Fruit fly (Drosophila melanogaster) whole organism, embryonic: ENCODE data around the gene smid.

ENCODE experiments used
- ATbp ChIP-seq: fragments of 200-800 bp; sonication (Bioruptor generic); optimal IDR thresholded peaks from 2 replicates; lab custom pipeline; 2017; ENCODE audit warnings: missing biosample characterization, mild to moderate bottlenecking, missing genetic modification characterization, missing genetic modification reagents
- CG10565 ChIP-seq: fragments of 200-800 bp; sonication (Bioruptor generic); optimal IDR thresholded peaks from 3 replicates; lab custom pipeline; 2016; ENCODE audit warnings: missing biosample characterization, mild to moderate bottlenecking, missing genetic modification characterization
- CG10979 ChIP-seq: fragments of 200-800 bp; sonication (Bioruptor generic); optimal IDR thresholded peaks from 2 replicates; lab custom pipeline; 2018; ENCODE audit warnings: missing biosample characterization, mild to moderate bottlenecking, missing genetic modification characterization, moderate library complexity
- CG11093 ChIP-seq: fragments of 200-800 bp; sonication (Bioruptor generic); IDR thresholded peaks from 3 replicates; pipeline ENCODE4 v1.3.6; 2022; ENCODE audit warnings: missing biosample characterization, missing genetic modification characterization
- CG12236 ChIP-seq: fragments of 200-800 bp; sonication (Bioruptor generic); optimal IDR thresholded peaks from 2 replicates; lab custom pipeline; 2016; ENCODE audit warnings: missing biosample characterization, missing genetic modification characterization
- CG12391 ChIP-seq: fragments of 200-800 bp; sonication (Bioruptor generic); optimal IDR thresholded peaks from 3 replicates; lab custom pipeline; 2018; ENCODE audit warnings: missing biosample characterization, mild to moderate bottlenecking, missing genetic modification characterization, moderate library complexity
- CG13123 ChIP-seq: fragments of 200-800 bp; sonication (Bioruptor generic); optimal IDR thresholded peaks from 2 replicates; lab custom pipeline; 2016; ENCODE audit warnings: missing biosample characterization, missing genetic modification characterization
- CG13287 ChIP-seq: fragments of 200-800 bp; sonication (Bioruptor generic); IDR thresholded peaks from 2 replicates; pipeline ENCODE4 v1.3.6; 2022; ENCODE audit warnings: missing biosample characterization, missing genetic modification characterization; ENCODE audit not compliant: partially characterized antibody
- CG13296 ChIP-seq: fragments of 200-800 bp; sonication (Bioruptor generic); optimal IDR thresholded peaks from 3 replicates; lab custom pipeline; 2018; ENCODE audit warnings: missing biosample characterization, mild to moderate bottlenecking, missing genetic modification characterization
- CG17385 ChIP-seq: fragments of 200-800 bp; sonication (Bioruptor generic); optimal IDR thresholded peaks from 3 replicates; lab custom pipeline; 2018; ENCODE audit warnings: missing biosample characterization, mild to moderate bottlenecking, missing genetic modification characterization
- CG18599 ChIP-seq: fragments of 200-800 bp; sonication (Bioruptor generic); optimal IDR thresholded peaks from 3 replicates; lab custom pipeline; 2017; ENCODE audit warnings: missing biosample characterization, missing genetic modification characterization, mild to moderate bottlenecking, moderate library complexity, missing genetic modification reagents
- CG31388 ChIP-seq: fragments of 200-800 bp; sonication (Bioruptor generic); optimal IDR thresholded peaks from 2 replicates; lab custom pipeline; 2016; ENCODE audit warnings: missing biosample characterization, missing genetic modification characterization
- CG33557 ChIP-seq: fragments of 200-800 bp; sonication (Bioruptor generic); optimal IDR thresholded peaks from 2 replicates; lab custom pipeline; 2019; ENCODE audit warnings: missing biosample characterization, mild to moderate bottlenecking, missing genetic modification characterization, moderate library complexity
- CG4404 ChIP-seq: fragments of 200-800 bp; sonication (Bioruptor generic); IDR thresholded peaks from 2 replicates; pipeline ENCODE4 v1.3.6; 2022; ENCODE audit warnings: missing biosample characterization, missing genetic modification characterization
- CG4617 ChIP-seq: fragments of 200-800 bp; sonication (Bioruptor generic); optimal IDR thresholded peaks from 3 replicates; lab custom pipeline; 2016; ENCODE audit warnings: missing biosample characterization, missing genetic modification characterization, borderline replicate concordance
- CG7963 ChIP-seq: fragments of 200-800 bp; sonication (Bioruptor generic); IDR thresholded peaks from 3 replicates; pipeline ENCODE4 v1.3.6; 2022; ENCODE audit warnings: missing biosample characterization, missing genetic modification characterization; ENCODE audit not compliant: partially characterized antibody
- CG9437 ChIP-seq: fragments of 200-800 bp; sonication (Bioruptor generic); optimal IDR thresholded peaks from 2 replicates; lab custom pipeline; 2018; ENCODE audit warnings: missing biosample characterization, mild to moderate bottlenecking, missing genetic modification characterization
- D ChIP-seq, 2 experiments: fragments of 200-800 bp in 1 of 2; fragments of >200 bp in 1 of 2; sonication (Bioruptor generic) in 1 of 2; optimal IDR thresholded peaks; 2 replicates in 1 of 2; 3 replicates in 1 of 2; lab custom pipeline; 2017; ENCODE audit warnings: mild to moderate bottlenecking in 1 of 2, missing biosample characterization in 1 of 2, missing genetic modification characterization in 1 of 2, missing genetic modification reagents in 1 of 2
- Dip2 ChIP-seq: fragments of 200-800 bp; sonication (Bioruptor generic); IDR thresholded peaks from 2 replicates; pipeline ENCODE4 v1.3.6; 2022; ENCODE audit warnings: missing biosample characterization, missing genetic modification characterization
- E2f1 ChIP-seq: fragments of 200-800 bp; sonication (Bioruptor generic); IDR thresholded peaks from 2 replicates; pipeline ENCODE4 v1.3.6; 2022; ENCODE audit warnings: missing biosample characterization, missing genetic modification characterization
- Eip74EF ChIP-seq, 2 experiments: fragments of 200-800 bp in 1 of 2; fragments of >200 bp in 1 of 2; sonication (Bioruptor generic) in 1 of 2; optimal IDR thresholded peaks; 2 replicates each; lab custom pipeline; 2017 to 2019; ENCODE audit warnings: missing biosample characterization in 2 of 2, missing genetic modification characterization in 2 of 2, mild to moderate bottlenecking in 1 of 2, moderate library complexity in 1 of 2
- Hr39 ChIP-seq: fragments of >200 bp; optimal IDR thresholded peaks from 2 replicates; lab custom pipeline; 2017
- Nf-YB ChIP-seq: fragments of 200-800 bp; sonication (Bioruptor generic); optimal IDR thresholded peaks from 3 replicates; lab custom pipeline; 2019; ENCODE audit warnings: missing biosample characterization, mild to moderate bottlenecking, missing genetic modification characterization, moderate library complexity
- Opbp ChIP-seq: fragments of 200-800 bp; sonication (Bioruptor generic); IDR thresholded peaks from 3 replicates; pipeline ENCODE4 v1.3.6; 2022; ENCODE audit warnings: missing biosample characterization, missing genetic modification characterization; ENCODE audit not compliant: partially characterized antibody
- Side ChIP-seq: fragments of 200-800 bp; sonication (Bioruptor generic); optimal IDR thresholded peaks from 2 replicates; lab custom pipeline; 2016; ENCODE audit warnings: missing biosample characterization, missing genetic modification characterization
- ab ChIP-seq: fragments of 200-800 bp; sonication (Bioruptor generic); optimal IDR thresholded peaks from 2 replicates; lab custom pipeline; 2016; ENCODE audit warnings: missing biosample characterization, missing genetic modification characterization
- ase ChIP-seq: fragments of 200-800 bp; sonication (Bioruptor generic); IDR thresholded peaks from 3 replicates; pipeline ENCODE4 v1.3.6; 2022; ENCODE audit warnings: missing biosample characterization, missing genetic modification characterization
- bbx ChIP-seq: fragments of 200-800 bp; sonication (Bioruptor generic); IDR thresholded peaks from 2 replicates; pipeline ENCODE4 v1.3.6; 2022; ENCODE audit warnings: missing biosample characterization, missing genetic modification characterization; ENCODE audit not compliant: partially characterized antibody
- bowl ChIP-seq: fragments of 200-800 bp; sonication (Bioruptor generic); IDR thresholded peaks from 2 replicates; pipeline ENCODE4 v1.3.6; 2022; ENCODE audit warnings: missing biosample characterization, missing genetic modification characterization
- ci ChIP-seq: fragments of 200-800 bp; sonication (Bioruptor generic); IDR thresholded peaks from 3 replicates; pipeline ENCODE4 v1.3.6; 2022; ENCODE audit warnings: missing biosample characterization, missing genetic modification characterization
- eve ChIP-seq, 2 experiments: fragments of >200 bp; optimal IDR thresholded peaks; 2 replicates each; lab custom pipeline; 2017; ENCODE audit warnings: missing biosample characterization in 2 of 2, missing genetic modification characterization in 2 of 2
- gcm2 ChIP-seq: fragments of 200-800 bp; sonication (Bioruptor generic); optimal IDR thresholded peaks from 2 replicates; lab custom pipeline; 2016; ENCODE audit warnings: missing biosample characterization, missing genetic modification characterization
- her ChIP-seq: fragments of 200-800 bp; sonication (Bioruptor generic); optimal IDR thresholded peaks from 2 replicates; lab custom pipeline; 2016; ENCODE audit warnings: missing biosample characterization, missing genetic modification characterization
- jumu ChIP-seq: fragments of 200-800 bp; sonication (Bioruptor generic); optimal IDR thresholded peaks from 3 replicates; lab custom pipeline; 2016; ENCODE audit warnings: missing biosample characterization, missing genetic modification characterization
- knrl ChIP-seq: fragments of 200-800 bp; sonication (Bioruptor generic); IDR thresholded peaks from 3 replicates; pipeline ENCODE4 v1.3.6; 2022; ENCODE audit warnings: missing biosample characterization, missing genetic modification characterization; ENCODE audit not compliant: partially characterized antibody
- lbe ChIP-seq: fragments of 200-800 bp; sonication (Bioruptor generic); optimal IDR thresholded peaks from 2 replicates; lab custom pipeline; 2016; ENCODE audit warnings: missing biosample characterization, mild to moderate bottlenecking, missing genetic modification characterization
- nau ChIP-seq: fragments of 200-800 bp; sonication (Bioruptor generic); optimal IDR thresholded peaks from 3 replicates; lab custom pipeline; 2017; ENCODE audit warnings: missing biosample characterization, mild to moderate bottlenecking, missing genetic modification characterization, missing genetic modification reagents
- peb ChIP-seq: fragments of 200-800 bp; sonication (Bioruptor generic); IDR thresholded peaks from 2 replicates; pipeline ENCODE4 v1.3.6; 2022; ENCODE audit warnings: missing biosample characterization, missing genetic modification characterization
- pnt ChIP-seq: fragments of 200-800 bp; sonication (Bioruptor generic); optimal IDR thresholded peaks from 3 replicates; lab custom pipeline; 2016; ENCODE audit warnings: missing biosample characterization, missing genetic modification characterization
- pum ChIP-seq: fragments of 200-800 bp; sonication (Bioruptor generic); optimal IDR thresholded peaks from 2 replicates; lab custom pipeline; 2016; ENCODE audit warnings: missing biosample characterization, missing genetic modification characterization
- sc ChIP-seq, 3 experiments: fragments of >200 bp in 2 of 3; fragments of 200-800 bp in 1 of 3; sonication (Bioruptor generic) in 1 of 3; optimal IDR thresholded peaks; 2 replicates in 2 of 3; 3 replicates in 1 of 3; lab custom pipeline; 2017; ENCODE audit warnings: mild to moderate bottlenecking in 1 of 3, missing biosample characterization in 1 of 3, missing genetic modification characterization in 1 of 3, missing genetic modification reagents in 1 of 3
- sisA ChIP-seq: fragments of 200-800 bp; sonication (Bioruptor generic); IDR thresholded peaks from 2 replicates; pipeline ENCODE4 v1.3.6; 2022; ENCODE audit warnings: missing biosample characterization, missing genetic modification characterization
- slbo ChIP-seq: fragments of 200-800 bp; sonication (Bioruptor generic); IDR thresholded peaks from 2 replicates; pipeline ENCODE4 v1.3.6; 2022; ENCODE audit warnings: missing biosample characterization, missing genetic modification characterization
- slp2 ChIP-seq: fragments of 200-800 bp; sonication (Bioruptor generic); optimal IDR thresholded peaks from 2 replicates; lab custom pipeline; 2016; ENCODE audit warnings: missing biosample characterization, missing genetic modification characterization
- sna ChIP-seq: fragments of 200-800 bp; sonication (Bioruptor generic); IDR thresholded peaks from 2 replicates; pipeline ENCODE4 v1.3.6; 2022; ENCODE audit warnings: missing biosample characterization, missing genetic modification characterization; ENCODE audit not compliant: partially characterized antibody
- sr ChIP-seq: fragments of 200-800 bp; sonication (Bioruptor generic); IDR thresholded peaks from 3 replicates; pipeline ENCODE4 v1.3.6; 2022; ENCODE audit warnings: missing biosample characterization, missing genetic modification characterization
- tgo ChIP-seq: fragments of 200-800 bp; sonication (Bioruptor generic); IDR thresholded peaks from 3 replicates; pipeline ENCODE4 v1.3.6; 2022; ENCODE audit warnings: missing biosample characterization, missing genetic modification characterization
- tna ChIP-seq: fragments of 200-800 bp; sonication (Bioruptor generic); IDR thresholded peaks from 2 replicates; pipeline ENCODE4 v1.3.6; 2022; ENCODE audit warnings: missing biosample characterization, missing genetic modification characterization; ENCODE audit not compliant: partially characterized antibody
- tx ChIP-seq: fragments of 200-800 bp; sonication (Bioruptor generic); optimal IDR thresholded peaks from 2 replicates; lab custom pipeline; 2016; ENCODE audit warnings: missing biosample characterization, missing genetic modification characterization
- zfh1 ChIP-seq: fragments of 200-800 bp; sonication (Bioruptor generic); IDR thresholded peaks from 3 replicates; pipeline ENCODE4 v1.3.6; 2022; ENCODE audit warnings: missing biosample characterization, missing genetic modification characterization

smid gene

DNA sequence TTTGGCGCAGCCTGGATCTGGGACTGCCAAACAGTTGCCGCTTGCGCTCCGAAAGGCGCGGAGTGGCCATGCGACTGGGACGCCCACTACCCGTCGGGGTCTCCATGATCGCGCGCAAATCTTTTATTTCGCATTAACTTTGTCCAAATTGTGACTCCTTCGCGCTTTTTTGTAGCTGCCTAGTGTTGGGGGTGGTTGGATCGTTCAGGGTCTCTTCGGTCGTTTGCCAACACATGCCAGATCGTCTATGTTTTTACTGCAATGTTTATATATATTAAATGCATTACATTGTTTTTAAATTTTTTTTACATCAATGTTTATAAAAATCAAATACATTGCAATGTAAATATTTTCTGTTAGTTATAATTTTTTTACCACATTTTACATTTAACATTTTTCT lies 42.6 kb upstream of the smid start:
- TF ChIP-seq Eip74EF (GFP tag; optimal IDR thresholded peaks at IDR 0.05; lab: Kevin White, UChicago) (no peak), nau (GFP tag; lab: Kevin White, UChicago) (no peak), CG33557 (GFP tag; lab: Kevin White, UChicago) (no peak), CG17385 (GFP tag; lab: Kevin White, UChicago) (no peak), ase (GFP tag; lab: Robert Waterston, UW) (no peak), sc (optimal IDR thresholded peaks at IDR 0.05; lab: Kevin White, UChicago) (no peak), sc (GFP tag; optimal IDR thresholded peaks at IDR 0.05; lab: Kevin White, UChicago) (no peak), eve (GFP tag; optimal IDR thresholded peaks at IDR 0.05; lab: Kevin White, UChicago) (no peak), peb (no peak), CG4617 (peak; percentile 33), Opbp (GFP tag; lab: Robert Waterston, UW) (no peak), bbx (peak; percentile 27; the same call in 1 of the 2 replicates), Dip2 (no peak), CG13123 (no peak), sr (GFP tag; lab: Robert Waterston, UW) (no peak), D (optimal IDR thresholded peaks at IDR 0.05; lab: Kevin White, UChicago) (no peak), D (GFP tag; optimal IDR thresholded peaks at IDR 0.05; lab: Kevin White, UChicago) (no peak), tna (GFP tag; lab: Robert Waterston, UW) (no peak), CG12236 (GFP tag; lab: Kevin White, UChicago) (no peak), E2f1 (GFP tag; lab: Robert Waterston, UW) (peak; percentile 38; the same call in 1 of the 2 replicates), knrl (GFP tag; lab: Robert Waterston, UW) (no peak), CG18599 (GFP tag; lab: Kevin White, UChicago) (no peak), sna (GFP tag; lab: Robert Waterston, UW) (no peak), tgo (no peak), sisA (GFP tag; lab: Robert Waterston, UW) (no peak), CG4404 (GFP tag; lab: Robert Waterston, UW) (no peak), Hr39 (lab: Kevin White, UChicago) (no peak), pnt (GFP tag; lab: Kevin White, UChicago) (no peak), ATbp (GFP tag; lab: Kevin White, UChicago) (no peak), CG10565 (no peak), CG13287 (GFP tag; lab: Robert Waterston, UW) (peak; percentile 11; the same call in 1 of the 2 replicates), lbe (GFP tag; lab: Kevin White, UChicago) (no peak), tx (GFP tag; lab: Kevin White, UChicago) (no peak), slbo (GFP tag; lab: Robert Waterston, UW) (peak; percentile 43; the same call in 1 of the 2 replicates), her (no peak), CG13296 (no peak), CG9437 (no peak), zfh1 (GFP tag; lab: Robert Waterston, UW) (0 out of 3 replicates have a peak, but pooled peaks have one; percentile 39), CG7963 (no peak), gcm2 (no peak), pum (GFP tag; lab: Kevin White, UChicago) (no peak), CG11093 (GFP tag; lab: Robert Waterston, UW) (no peak), CG31388 (no peak), ab (GFP tag; lab: Kevin White, UChicago) (no peak), CG12391 (tag; lab: Kevin White, UChicago) (no peak), slp2 (GFP tag; lab: Kevin White, UChicago) (no peak), jumu (GFP tag; lab: Kevin White, UChicago) (no peak), CG10979 (tag; lab: Kevin White, UChicago) (no peak), bowl (GFP tag; lab: Robert Waterston, UW) (peak; percentile 11; the same call in 1 of the 2 replicates), Nf-YB (GFP tag; lab: Kevin White, UChicago) (no peak), ci (0 out of 3 replicates have a peak, but pooled peaks have one; percentile 20), Side (GFP tag; lab: Kevin White, UChicago) (no peak)
